Fruit fly (Drosophila melanogaster) whole organism, wandering third instar larva: Measurements from ENCODE around the gene Phae2.

Experiments used
- Abd-B ChIP-seq: fragments of >200 bp; optimal IDR thresholded peaks from 2 replicates; lab custom pipeline; 2017; ENCODE audit warnings: missing biosample characterization, missing genetic modification characterization
- CG32264 ChIP-seq: fragments of 200-800 bp; sonication (Bioruptor generic); optimal IDR thresholded peaks from 2 replicates; lab custom pipeline; 2016; ENCODE audit warnings: missing biosample characterization, missing genetic modification characterization
- CG9705 ChIP-seq: fragments of 200-800 bp; sonication (Bioruptor generic); optimal IDR thresholded peaks from 2 replicates; lab custom pipeline; 2018; ENCODE audit warnings: missing biosample characterization, mild to moderate bottlenecking, missing genetic modification characterization
- CrebA ChIP-seq: fragments of 200-800 bp; sonication (Bioruptor generic); optimal IDR thresholded peaks from 2 replicates; lab custom pipeline; 2016; ENCODE audit warnings: missing biosample characterization, mild to moderate bottlenecking, missing genetic modification characterization, borderline replicate concordance
- Dfd ChIP-seq: fragments of >200 bp; optimal IDR thresholded peaks from 2 replicates; lab custom pipeline; 2017; ENCODE audit warnings: missing biosample characterization, missing genetic modification characterization
- Dif ChIP-seq: fragments of 200-275, 200-300 bp; sonication (Bioruptor generic); optimal IDR thresholded peaks from 2 replicates; lab custom pipeline; 2018; ENCODE audit warnings: missing biosample characterization, missing genetic modification characterization; ENCODE audit not compliant: partially characterized antibody
- GATAd ChIP-seq: sonication (Bioruptor generic); optimal IDR thresholded peaks from 2 replicates; lab custom pipeline; 2016; ENCODE audit warnings: missing biosample characterization, missing genetic modification characterization
- HLH106 ChIP-seq: fragments of 200-800 bp; optimal IDR thresholded peaks from 3 replicates; lab custom pipeline; 2019; ENCODE audit warnings: missing biosample characterization, mild to moderate bottlenecking, missing genetic modification characterization, moderate library complexity
- Jra ChIP-seq: sonication (Bioruptor generic); optimal IDR thresholded peaks from 2 replicates; lab custom pipeline; 2016; ENCODE audit warnings: missing biosample characterization, missing genetic modification characterization
- OdsH ChIP-seq: fragments of 200-800 bp; sonication (Bioruptor generic); optimal IDR thresholded peaks from 2 replicates; lab custom pipeline; 2016; ENCODE audit warnings: missing biosample characterization, mild to moderate bottlenecking, missing genetic modification characterization
- Rel ChIP-seq, 2 experiments: fragments of 200-800 bp; sonication (Bioruptor generic) in 1 of 2; optimal IDR thresholded peaks; 2 replicates in 1 of 2; 3 replicates in 1 of 2; lab custom pipeline; 2016 to 2019; ENCODE audit warnings: mild to moderate bottlenecking in 2 of 2, missing biosample characterization in 2 of 2, missing genetic modification characterization in 2 of 2, moderate library complexity in 1 of 2
- Sp1 ChIP-seq: fragments of 200-800 bp; sonication (Bioruptor generic); optimal IDR thresholded peaks from 3 replicates; lab custom pipeline; 2019; ENCODE audit warnings: missing biosample characterization, mild to moderate bottlenecking, missing genetic modification characterization, moderate library complexity
- Vsx2 ChIP-seq: fragments of 200-300, 225-300 bp; sonication (Bioruptor generic); optimal IDR thresholded peaks from 2 replicates; lab custom pipeline; 2018; ENCODE audit warnings: missing biosample characterization, missing genetic modification characterization; ENCODE audit not compliant: partially characterized antibody
- br ChIP-seq: fragments of 200-800 bp; sonication (Bioruptor generic); optimal IDR thresholded peaks from 2 replicates; lab custom pipeline; 2016; ENCODE audit warnings: missing biosample characterization, missing genetic modification characterization
- brk ChIP-seq: fragments of 200-800 bp; sonication (Bioruptor generic); optimal IDR thresholded peaks from 2 replicates; lab custom pipeline; 2016; ENCODE audit warnings: missing biosample characterization, mild to moderate bottlenecking, missing genetic modification characterization
- dl ChIP-seq, 2 experiments: fragments of 175-275, 200-275 bp in 1 of 2; fragments of 200-275 bp in 1 of 2; sonication (Bioruptor generic); optimal IDR thresholded peaks; lab custom pipeline; 2018; ENCODE audit warnings: mild to moderate bottlenecking in 2 of 2, missing biosample characterization in 2 of 2, missing genetic modification characterization in 2 of 2, moderate library complexity in 2 of 2; ENCODE audit not compliant: partially characterized antibody in 2 of 2, insufficient read depth in 1 of 2
- dmrt93B ChIP-seq: fragments of 200-800 bp; sonication (Bioruptor generic); optimal IDR thresholded peaks from 2 replicates; lab custom pipeline; 2018; ENCODE audit warnings: missing biosample characterization, mild to moderate bottlenecking, missing genetic modification characterization
- dsf ChIP-seq: sonication (Bioruptor generic); optimal IDR thresholded peaks from 2 replicates; lab custom pipeline; 2016; ENCODE audit warnings: missing biosample characterization, missing genetic modification characterization, borderline replicate concordance
- ey ChIP-seq: fragments of 200-800 bp; sonication (Bioruptor generic); optimal IDR thresholded peaks from 2 replicates; lab custom pipeline; 2016; ENCODE audit warnings: missing biosample characterization, missing genetic modification characterization
- fru ChIP-seq: fragments of 200-800 bp; sonication (Bioruptor generic); optimal IDR thresholded peaks from 3 replicates; lab custom pipeline; 2016; ENCODE audit warnings: missing biosample characterization, mild to moderate bottlenecking, missing genetic modification characterization
- jim ChIP-seq: fragments of 175-275, 200-325 bp; sonication (Bioruptor generic); optimal IDR thresholded peaks from 2 replicates; lab custom pipeline; 2016; ENCODE audit warnings: missing biosample characterization, mild to moderate bottlenecking, missing genetic modification characterization
- lola ChIP-seq: fragments of >200 bp; optimal IDR thresholded peaks from 2 replicates; lab custom pipeline; 2017; ENCODE audit warnings: missing biosample characterization, missing genetic modification characterization
- pan ChIP-seq: fragments of >200 bp; optimal IDR thresholded peaks from 2 replicates; lab custom pipeline; 2017
- psq ChIP-seq: fragments of 200-800 bp; sonication (Bioruptor generic); optimal IDR thresholded peaks from 3 replicates; lab custom pipeline; 2017; ENCODE audit warnings: missing biosample characterization, mild to moderate bottlenecking, missing genetic modification characterization, moderate library complexity
- rgr ChIP-seq: fragments of 200-800 bp; sonication (Bioruptor generic); optimal IDR thresholded peaks from 3 replicates; lab custom pipeline; 2016; ENCODE audit warnings: missing biosample characterization, mild to moderate bottlenecking, missing genetic modification characterization
- sage ChIP-seq: fragments of 200-800 bp; sonication (Bioruptor generic); optimal IDR thresholded peaks from 2 replicates; lab custom pipeline; 2016; ENCODE audit warnings: missing biosample characterization, mild to moderate bottlenecking, missing genetic modification characterization
- sv ChIP-seq: fragments of 200-800 bp; sonication (Bioruptor generic); optimal IDR thresholded peaks from 3 replicates; lab custom pipeline; 2016; ENCODE audit warnings: missing biosample characterization, missing genetic modification characterization
- tai ChIP-seq: sonication (Bioruptor generic); optimal IDR thresholded peaks from 2 replicates; lab custom pipeline; 2016; ENCODE audit warnings: missing biosample characterization, missing genetic modification characterization
- usp ChIP-seq: fragments of >200 bp; optimal IDR thresholded peaks from 2 replicates; lab custom pipeline; 2017; ENCODE audit warnings: missing biosample characterization, missing genetic modification characterization
- woc ChIP-seq: sonication (Bioruptor generic); optimal IDR thresholded peaks from 2 replicates; lab custom pipeline; 2016; ENCODE audit warnings: missing biosample characterization, mild to moderate bottlenecking, missing genetic modification characterization

Gene Phae2

dm6 chr2L:12089145-12089544, 21.8 kb upstream of the Phae2 start:
- TF ChIP-seq sv (GFP tag; lab: Kevin White, UChicago) = no peak
- no peak for TF ChIP-seq GATAd (GFP tag; lab: Kevin White, UChicago)
- TF ChIP-seq rgr (GFP tag; lab: Kevin White, UChicago) = no peak
- TF ChIP-seq Dfd (GFP tag; lab: Kevin White, UChicago) = no peak
- TF ChIP-seq lola (GFP tag; lab: Kevin White, UChicago) = no peak
- TF ChIP-seq pan (lab: Kevin White, UChicago) = no peak
- TF ChIP-seq, all 38 proteins: peak for 0

- TF ChIP-seq tai (no peak), HLH106 (no peak), sage (GFP tag; lab: Kevin White, UChicago) (no peak), CrebA (GFP tag; lab: Kevin White, UChicago) (no peak), Dfd (GFP tag; lab: Kevin White, UChicago) (no peak), dmrt93B (GFP tag; lab: Kevin White, UChicago) (no peak), ey (GFP tag; lab: Kevin White, UChicago) (no peak), CG9705 (GFP tag; lab: Kevin White, UChicago) (no peak), usp (GFP tag; lab: Kevin White, UChicago) (no peak), jim (no peak), lola (GFP tag; lab: Kevin White, UChicago) (no peak), Abd-B (no peak), Rel (GFP tag; optimal IDR thresholded peaks at IDR 0.05; lab: Kevin White, UChicago) (no peak), Rel (tag; optimal IDR thresholded peaks at IDR 0.05; lab: Kevin White, UChicago) (no peak)
- TF ChIP-seq, all 38 proteins: peak for 0
These were observed 19.4 kb upstream of the Phae2 start, which contains the start of gene Pex19 for dm6 chr2L:12091522-12091921. Gene Pex19, plus strand, starts transcription at chr2L:12091822.

dm6 chr2L:12092041-12092440, 18.9 kb upstream of the Phae2 start:
- TF ChIP-seq psq (GFP tag; lab: Kevin White, UChicago) (no peak), jim (no peak), Vsx2 (GFP tag; lab: Kevin White, UChicago) (no peak), GATAd (GFP tag; lab: Kevin White, UChicago) (no peak), pan (lab: Kevin White, UChicago) (no peak)
- TF ChIP-seq, all 38 proteins: peak for 0

- TF ChIP-seq jim = no peak
- no peak for TF ChIP-seq br (GFP tag; lab: Kevin White, UChicago)
- TF ChIP-seq fru (GFP tag; lab: Kevin White, UChicago) = no peak
- no peak for TF ChIP-seq ey (GFP tag; lab: Kevin White, UChicago)
- TF ChIP-seq HLH106 = no peak
- no peak for TF ChIP-seq Rel (GFP tag; optimal IDR thresholded peaks at IDR 0.05; lab: Kevin White, UChicago)
- no peak for TF ChIP-seq Rel (tag; optimal IDR thresholded peaks at IDR 0.05; lab: Kevin White, UChicago)
- TF ChIP-seq brk = no peak
- TF ChIP-seq Dfd (GFP tag; lab: Kevin White, UChicago) = no peak
- TF ChIP-seq CG32264 (GFP tag; lab: Kevin White, UChicago) = no peak
- no peak for TF ChIP-seq woc
These were observed 18.2 kb upstream of the Phae2 start for dm6 chr2L:12092719-12093118.

DNA sequence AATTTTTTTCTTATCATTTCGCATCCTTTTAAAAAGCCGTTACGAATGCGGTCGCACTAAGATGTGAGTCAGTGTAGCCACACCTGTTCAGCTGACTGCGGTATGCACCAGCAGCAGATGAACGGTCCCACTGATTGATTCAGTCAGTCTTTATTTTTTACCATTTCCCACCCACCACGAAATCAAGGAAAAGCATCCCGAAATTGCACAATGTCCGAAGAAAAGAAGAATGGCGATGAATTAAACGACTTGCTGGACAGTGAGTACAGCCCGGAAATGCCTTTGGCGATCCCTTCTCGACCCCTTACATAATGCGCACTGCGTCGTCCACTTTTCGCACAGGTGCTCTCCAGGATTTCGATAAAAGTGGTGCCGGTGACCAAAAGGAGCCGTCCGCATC, 17.3 kb upstream of the Phae2 start:
- TF ChIP-seq brk (no peak), OdsH (GFP tag; lab: Kevin White, UChicago) (no peak), dl (GFP tag; optimal IDR thresholded peaks at IDR 0.05; lab: Kevin White, UChicago; ENCODE audit: insufficient read depth in 1 of 2, partially characterized antibody in 2 of 2) (no peak), Dif (GFP tag; lab: Kevin White, UChicago) (peak; percentile 25), Jra (no peak), GATAd (GFP tag; lab: Kevin White, UChicago) (peak; percentile 66), tai (no peak), CG9705 (GFP tag; lab: Kevin White, UChicago) (no peak), dsf (GFP tag; lab: Kevin White, UChicago) (no peak), Sp1 (no peak)
